Fruit fly (Drosophila melanogaster) whole organism, embryonic: ENCODE data around the gene CG14647.

Experiments used
- Bdp1 ChIP-seq: fragments of 200-800 bp; sonication (Bioruptor generic); optimal IDR thresholded peaks from 3 replicates; lab custom pipeline; 2016; ENCODE audit warnings: missing biosample characterization, missing genetic modification characterization
- CG1024 ChIP-seq: fragments of 200-800 bp; sonication (Bioruptor generic); IDR thresholded peaks from 2 replicates; pipeline ENCODE4 v1.3.6; 2022; ENCODE audit warnings: missing biosample characterization, missing genetic modification characterization
- CG10431 ChIP-seq: fragments of 200-800 bp; sonication (Bioruptor generic); optimal IDR thresholded peaks from 3 replicates; lab custom pipeline; 2018; ENCODE audit warnings: missing biosample characterization, mild to moderate bottlenecking, missing genetic modification characterization
- CG11504 ChIP-seq: fragments of 200-800 bp; sonication (Bioruptor generic); optimal IDR thresholded peaks from 3 replicates; lab custom pipeline; 2019; ENCODE audit warnings: missing biosample characterization, mild to moderate bottlenecking, missing genetic modification characterization, moderate library complexity
- CG12942 ChIP-seq: fragments of 200-800 bp; sonication (Bioruptor generic); optimal IDR thresholded peaks from 3 replicates; lab custom pipeline; 2016; ENCODE audit warnings: missing biosample characterization, missing genetic modification characterization
- CG13424 ChIP-seq: fragments of 200-800 bp; sonication (Bioruptor generic); optimal IDR thresholded peaks from 2 replicates; lab custom pipeline; 2019; ENCODE audit warnings: missing biosample characterization, mild to moderate bottlenecking, missing genetic modification characterization, moderate library complexity
- CG15601 ChIP-seq: fragments of 200-800 bp; sonication (Bioruptor generic); optimal IDR thresholded peaks from 3 replicates; lab custom pipeline; 2019; ENCODE audit warnings: missing biosample characterization, mild to moderate bottlenecking, missing genetic modification characterization, moderate library complexity
- CG9609 ChIP-seq: fragments of 200-800 bp; sonication (Bioruptor generic); optimal IDR thresholded peaks from 3 replicates; lab custom pipeline; 2016; ENCODE audit warnings: missing biosample characterization, missing genetic modification characterization
- CG9876 ChIP-seq: fragments of 200-800 bp; sonication (Bioruptor generic); optimal IDR thresholded peaks from 2 replicates; lab custom pipeline; 2016; ENCODE audit warnings: missing biosample characterization, missing genetic modification characterization
- Chrac-16 ChIP-seq: fragments of 200-800 bp; sonication (Bioruptor generic); optimal IDR thresholded peaks from 3 replicates; lab custom pipeline; 2016; ENCODE audit warnings: missing biosample characterization, missing genetic modification characterization
- Fer3 ChIP-seq: fragments of 200-800 bp; sonication (Bioruptor generic); optimal IDR thresholded peaks from 2 replicates; lab custom pipeline; 2018; ENCODE audit warnings: missing biosample characterization, mild to moderate bottlenecking, missing genetic modification characterization, moderate library complexity
- H15 ChIP-seq: fragments of 200-800 bp; sonication (Bioruptor generic); IDR thresholded peaks from 3 replicates; pipeline ENCODE4 v1.3.6; 2022; ENCODE audit warnings: missing biosample characterization, missing genetic modification characterization
- HLHmδ ChIP-seq: fragments of 200-800 bp; sonication (Bioruptor generic); optimal IDR thresholded peaks from 2 replicates; lab custom pipeline; 2018; ENCODE audit warnings: missing biosample characterization, mild to moderate bottlenecking, missing genetic modification characterization, moderate library complexity
- Med ChIP-seq: fragments of 200-800 bp; sonication (Bioruptor generic); peaks from one replicate; lab custom pipeline; 2016; ENCODE audit warnings: missing biosample characterization, missing genetic modification characterization, mild to moderate bottlenecking, inconsistent platforms, moderate library complexity
- Myb ChIP-seq: fragments of 200-800 bp; sonication (Bioruptor generic); optimal IDR thresholded peaks from 2 replicates; lab custom pipeline; 2016; ENCODE audit warnings: missing biosample characterization, missing genetic modification characterization
- NFAT ChIP-seq: fragments of 200-800 bp; sonication (Bioruptor generic); IDR thresholded peaks from 2 replicates; pipeline ENCODE4 v1.3.6; 2022; ENCODE audit warnings: missing biosample characterization, missing genetic modification characterization
- NK7.1 ChIP-seq: fragments of 200-800 bp; sonication (Bioruptor generic); optimal IDR thresholded peaks from 3 replicates; lab custom pipeline; 2016; ENCODE audit warnings: missing biosample characterization, missing genetic modification characterization
- Neu2 ChIP-seq: fragments of 200-800 bp; sonication (Bioruptor generic); optimal IDR thresholded peaks from 3 replicates; lab custom pipeline; 2016; ENCODE audit warnings: missing biosample characterization, missing genetic modification characterization, borderline replicate concordance
- Nf-YB ChIP-seq: fragments of 200-800 bp; sonication (Bioruptor generic); optimal IDR thresholded peaks from 3 replicates; lab custom pipeline; 2019; ENCODE audit warnings: missing biosample characterization, mild to moderate bottlenecking, missing genetic modification characterization, moderate library complexity
- Ptx1 ChIP-seq: fragments of 200-800 bp; sonication (Bioruptor generic); IDR thresholded peaks from 2 replicates; pipeline ENCODE4 v1.3.6; 2022; ENCODE audit warnings: missing biosample characterization, missing genetic modification characterization
- Sox100B ChIP-seq: fragments of 200-800 bp; sonication (Bioruptor generic); optimal IDR thresholded peaks from 3 replicates; lab custom pipeline; 2018; ENCODE audit warnings: missing biosample characterization, mild to moderate bottlenecking, missing genetic modification characterization
- Sry-δ ChIP-seq: fragments of 200-800 bp; sonication (Bioruptor generic); optimal IDR thresholded peaks from 2 replicates; lab custom pipeline; 2016; ENCODE audit warnings: missing biosample characterization, missing genetic modification characterization
- Tbp ChIP-seq: fragments of >200 bp; optimal IDR thresholded peaks from 2 replicates; lab custom pipeline; 2018; ENCODE audit warnings: missing biosample characterization, missing genetic modification characterization
- Usf ChIP-seq: fragments of 200-800 bp; sonication (Bioruptor generic); optimal IDR thresholded peaks from 2 replicates; lab custom pipeline; 2017; ENCODE audit warnings: missing genotype, missing biosample characterization, missing genetic modification characterization
- YL-1 ChIP-seq: fragments of 200-800 bp; sonication (Bioruptor generic); optimal IDR thresholded peaks from 3 replicates; lab custom pipeline; 2017; ENCODE audit warnings: missing biosample characterization, mild to moderate bottlenecking, missing genetic modification characterization
- chn ChIP-seq: fragments of 200-800 bp; sonication (Bioruptor generic); optimal IDR thresholded peaks from 2 replicates; lab custom pipeline; 2016; ENCODE audit warnings: missing biosample characterization, missing genetic modification characterization
- cwo ChIP-seq: fragments of 200-800 bp; sonication (Bioruptor generic); optimal IDR thresholded peaks from 3 replicates; lab custom pipeline; 2017; ENCODE audit warnings: missing biosample characterization, missing genetic modification characterization, mild to moderate bottlenecking, moderate library complexity, missing genetic modification reagents
- gem ChIP-seq: fragments of 200-800 bp; sonication (Bioruptor generic); optimal IDR thresholded peaks from 2 replicates; lab custom pipeline; 2019; ENCODE audit warnings: missing biosample characterization, mild to moderate bottlenecking, missing genetic modification characterization, moderate library complexity
- hbn ChIP-seq: fragments of 200-800 bp; sonication (Bioruptor generic); IDR thresholded peaks from 2 replicates; pipeline ENCODE4 v1.3.6; 2022; ENCODE audit warnings: missing biosample characterization, missing genetic modification characterization; ENCODE audit not compliant: partially characterized antibody
- klu ChIP-seq: fragments of 200-800 bp; sonication (Bioruptor generic); IDR thresholded peaks from 2 replicates; pipeline ENCODE4 v1.3.6; 2022; ENCODE audit warnings: missing biosample characterization, missing genetic modification characterization
- knrl ChIP-seq: fragments of 200-800 bp; sonication (Bioruptor generic); IDR thresholded peaks from 3 replicates; pipeline ENCODE4 v1.3.6; 2022; ENCODE audit warnings: missing biosample characterization, missing genetic modification characterization; ENCODE audit not compliant: partially characterized antibody
- onecut ChIP-seq: fragments of 200-800 bp; sonication (Bioruptor generic); IDR thresholded peaks from 2 replicates; pipeline ENCODE4 v1.3.6; 2022; ENCODE audit warnings: missing biosample characterization, missing genetic modification characterization
- pan ChIP-seq, 4 experiments: fragments of >200 bp in 3 of 4; fragments of 200-800 bp in 1 of 4; sonication (Bioruptor generic) in 1 of 4; optimal IDR thresholded peaks in 3 of 4; IDR thresholded peaks in 1 of 4; 2 replicates each; pipeline versions ENCODE4 v1.3.6 to Lab custom; 2017 to 2022; ENCODE audit warnings: missing biosample characterization in 2 of 4, missing genetic modification characterization in 2 of 4, mixed read lengths in 1 of 4
- psq ChIP-seq: fragments of 200-800 bp; sonication (Bioruptor generic); optimal IDR thresholded peaks from 2 replicates; lab custom pipeline; 2017; ENCODE audit warnings: missing biosample characterization, missing genetic modification characterization
- rib ChIP-seq: fragments of 200-800 bp; sonication (Bioruptor generic); IDR thresholded peaks from 2 replicates; pipeline ENCODE4 v1.3.6; 2022; ENCODE audit warnings: missing biosample characterization, missing genetic modification characterization
- stc ChIP-seq: fragments of 200-800 bp; sonication (Bioruptor generic); IDR thresholded peaks from 2 replicates; pipeline ENCODE4 v1.3.6; 2022; ENCODE audit warnings: missing biosample characterization, missing genetic modification characterization
- trem ChIP-seq: fragments of 200-800 bp; optimal IDR thresholded peaks from 3 replicates; lab custom pipeline; 2019; ENCODE audit warnings: missing biosample characterization, mild to moderate bottlenecking, missing genetic modification characterization, moderate library complexity
- unpg ChIP-seq: fragments of 200-800 bp; sonication (Bioruptor generic); optimal IDR thresholded peaks from 3 replicates; lab custom pipeline; 2018; ENCODE audit warnings: missing biosample characterization, mild to moderate bottlenecking, missing genetic modification characterization, moderate library complexity
- vnd ChIP-seq: fragments of 200-800 bp; sonication (Bioruptor generic); IDR thresholded peaks from 3 replicates; pipeline ENCODE4 v1.3.6; 2022; ENCODE audit warnings: missing biosample characterization, missing genetic modification characterization; ENCODE audit not compliant: partially characterized antibody
- zen ChIP-seq: fragments of 200-800 bp; sonication (Bioruptor generic); optimal IDR thresholded peaks from 3 replicates; lab custom pipeline; 2018; ENCODE audit warnings: missing biosample characterization, mild to moderate bottlenecking, missing genetic modification characterization, moderate library complexity

CG14647 gene

dm6 chr3R:4381079-4381919 lies 19.0 kb upstream of the CG14647 start, which contains the start of gene Cont (continued):
- TF ChIP-seq Sry-δ (GFP tag; lab: Kevin White, UChicago) (peak; percentile 95), Nf-YB (GFP tag; lab: Kevin White, UChicago) (no peak), knrl (GFP tag; lab: Robert Waterston, UW) (peak; percentile 91), cwo (GFP tag; lab: Kevin White, UChicago) (no peak), Ptx1 (GFP tag; lab: Robert Waterston, UW) (no peak), CG10431 (no peak), CG9876 (no peak), HLHmδ (GFP tag; lab: Kevin White, UChicago) (no peak), Med (GFP tag; lab: Kevin White, UChicago) (peak; percentile 79), CG11504 (tag; lab: Kevin White, UChicago) (no peak), CG9609 (no peak), Myb (GFP tag; lab: Kevin White, UChicago) (peak; percentile 30), pan (optimal IDR thresholded peaks at IDR 0.05; lab: Kevin White, UChicago) (no peak), pan (GFP tag; optimal IDR thresholded peaks at IDR 0.05 in 1 of 2, IDR thresholded peaks at IDR 0.05 in 1 of 2) (peak in 1 of 2 experiments; percentile 7), H15 (GFP tag; lab: Robert Waterston, UW) (no peak), trem (tag; lab: Kevin White, UChicago) (peak; percentile 60), psq (GFP tag; lab: Kevin White, UChicago) (no peak), CG12942 (GFP tag; lab: Kevin White, UChicago) (no peak), klu (no peak), stc (no peak), CG15601 (tag; lab: Kevin White, UChicago) (peak; percentile 1), hbn (GFP tag; lab: Robert Waterston, UW) (peak; percentile 94), zen (peak; percentile 58), Fer3 (tag; lab: Kevin White, UChicago) (no peak), chn (GFP tag; lab: Kevin White, UChicago) (no peak), Sox100B (GFP tag; lab: Kevin White, UChicago) (no peak), Chrac-16 (GFP tag; lab: Kevin White, UChicago) (no peak), NFAT (GFP tag; lab: Robert Waterston, UW) (no peak), rib (GFP tag; lab: Robert Waterston, UW) (no peak), onecut (GFP tag; lab: Robert Waterston, UW) (no peak), Bdp1 (no peak), CG13424 (tag; lab: Kevin White, UChicago) (no peak), gem (tag; lab: Kevin White, UChicago) (no peak), vnd (GFP tag; lab: Robert Waterston, UW) (peak; percentile 86), Neu2 (peak; percentile 20), NK7.1 (GFP tag; lab: Kevin White, UChicago) (no peak), YL-1 (GFP tag; lab: Kevin White, UChicago) (peak; percentile 79), unpg (GFP tag; lab: Kevin White, UChicago) (no peak)

- TF ChIP-seq CG1024 (GFP tag; lab: Robert Waterston, UW) (0 out of 2 replicates have a peak, but pooled peaks have one; percentile 9), Med (GFP tag; lab: Kevin White, UChicago) (peak; percentile 39), Tbp (GFP tag; lab: Kevin White, UChicago) (no peak), Usf (GFP tag; lab: Kevin White, UChicago) (no peak)
These were observed 18.1 kb upstream of the CG14647 start for dm6 chr3R:4382165-4382564.
